Fruit fly (Drosophila melanogaster): ENCODE data around the gene CG8329.

- TF ChIP-seq psq (optimal IDR thresholded peaks at IDR 0.05) (no peak), h (optimal IDR thresholded peaks at IDR 0.05) (no peak), Sin3A (optimal IDR thresholded peaks at IDR 0.05) (no peak), Myc (optimal IDR thresholded peaks at IDR 0.05) (no peak), ttk (optimal IDR thresholded peaks at IDR 0.05) (no peak), insv (optimal IDR thresholded peaks at IDR 0.05) (no peak)
Measured at dm6 chr3L:9629910-9630309, 8.0 kb upstream of the CG8329 start.

Data from Kc167 (cell line).